Worm (Caenorhabditis elegans): ENCODE measurements around the gene spat-2.
A peak's percentile ranks its signal among the peaks of the same experiment; 100 is the strongest.

ce11 chrIII:11063259-11063658, 26.5 kb downstream of the spat-2 start, which contains the start of gene rsa-2:
- TF ChIP-seq pqm-1 (tag; optimal IDR thresholded peaks at IDR 0.05) (no peak), lin-15B (tag; optimal IDR thresholded peaks at IDR 0.05) (peak; percentile 26)
